Worm (Caenorhabditis elegans) whole organism, L2 larva: ENCODE data around the gene Y57G11C.46.

Experiments used
- F13H6.1 ChIP-seq: sonication (generic microtip); optimal IDR thresholded peaks from 2 replicates; lab custom pipeline; 2016; ENCODE audit warnings: missing genetic modification characterization, missing compliant biosample characterization
- Y55F3AM.14 ChIP-seq: fragments of 200-800 bp; sonication (Bioruptor generic); optimal IDR thresholded peaks from 2 replicates; lab custom pipeline; 2018; ENCODE audit warnings: mild to moderate bottlenecking, missing genetic modification characterization, missing compliant biosample characterization
- alr-1 ChIP-seq: fragments of 150-350 bp; optimal IDR thresholded peaks from 2 replicates; lab custom pipeline; 2014; ENCODE audit warnings: missing biosample characterization, missing genetic modification characterization
- egl-27 ChIP-seq: sonication (generic microtip); optimal IDR thresholded peaks from 3 replicates; lab custom pipeline; 2017; ENCODE audit warnings: missing biosample characterization, missing genetic modification reagents, missing genetic modification characterization
- mdl-1 ChIP-seq, 2 experiments: fragments of 150-350 bp in 1 of 2; sonication (generic microtip) in 1 of 2; optimal IDR thresholded peaks; 2 replicates each; lab custom pipeline; 2017; ENCODE audit warnings: missing biosample characterization in 2 of 2, missing genetic modification characterization in 2 of 2
- unc-39 ChIP-seq: fragments of 150-350 bp; optimal IDR thresholded peaks from 2 replicates; lab custom pipeline; 2014; ENCODE audit warnings: missing biosample characterization, missing genetic modification characterization
- unc-62 ChIP-seq: fragments of 150-350 bp; optimal IDR thresholded peaks from 2 replicates; lab custom pipeline; 2014; ENCODE audit warnings: missing biosample characterization, missing genetic modification reagents, missing genetic modification characterization

ce11 chrIV:14853703-14854102 lies 37.5 kb upstream of the Y57G11C.46 start, which contains the start of gene Y57G11C.52:
- TF ChIP-seq Y55F3AM.14 (GFP tag; lab: Kevin White, UChicago) (no peak), unc-62 (GFP tag; lab: Kevin White, UChicago) (no peak), egl-27 (tag; lab: Kevin White, UChicago) (no peak), mdl-1 (tag; optimal IDR thresholded peaks at IDR 0.05; lab: Kevin White, UChicago) (no peak), unc-39 (tag; lab: Kevin White, UChicago) (no peak), alr-1 (tag; lab: Kevin White, UChicago) (no peak), F13H6.1 (tag; lab: Kevin White, UChicago) (no peak)
